Worm (Caenorhabditis elegans): Measurements from ENCODE around the gene glit-1.

DNA sequence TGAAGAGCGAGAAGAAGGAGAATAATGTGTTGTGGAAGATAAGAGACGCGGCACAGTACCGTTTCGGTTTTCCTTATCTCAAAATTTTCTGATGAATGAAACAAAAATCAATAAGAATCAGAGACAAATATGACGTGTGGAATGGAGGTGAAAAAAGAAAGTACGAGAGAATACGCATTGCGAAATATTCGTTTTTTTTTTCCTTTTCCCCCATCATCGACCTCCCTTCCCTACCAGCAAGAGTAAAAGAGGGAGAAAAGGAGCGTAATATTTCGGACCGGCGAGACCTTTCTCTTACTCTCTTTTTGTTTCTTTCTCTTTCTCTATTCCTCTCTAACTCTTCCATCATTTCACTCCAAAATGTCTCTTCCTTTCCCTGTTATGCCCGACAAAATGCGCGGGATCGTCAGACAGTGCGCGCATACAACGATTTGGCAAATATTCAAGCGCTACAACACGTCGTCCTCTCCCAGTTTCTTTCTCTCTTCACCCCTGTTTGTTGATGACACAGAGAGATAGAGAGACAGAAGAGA, 49.7 kb upstream of the glit-1 start:
- TF ChIP-seq xbp-1 (tag; optimal IDR thresholded peaks at IDR 0.05) = peak; percentile 66
- TF ChIP-seq pag-3 (tag; optimal IDR thresholded peaks at IDR 0.05; ENCODE audit: borderline replicate concordance, insufficient read depth) = no peak

Measured in whole organism, L1 larva.